Fruit fly (Drosophila melanogaster) whole organism, embryonic: Measurements from ENCODE around the gene hfp.

Experiments used
- Atf6 ChIP-seq: fragments of 200-800 bp; sonication (Bioruptor generic); IDR thresholded peaks from 2 replicates; pipeline ENCODE4 v1.3.6; 2022; ENCODE audit warnings: missing biosample characterization, missing genetic modification characterization
- CG10209 ChIP-seq: fragments of 200-800 bp; sonication (Bioruptor generic); optimal IDR thresholded peaks from 3 replicates; lab custom pipeline; 2017; ENCODE audit warnings: missing biosample characterization, mild to moderate bottlenecking, missing genetic modification characterization, missing genetic modification reagents
- CG10321 ChIP-seq: fragments of 200-800 bp; sonication (Bioruptor generic); IDR thresholded peaks from 2 replicates; pipeline ENCODE4 v1.3.6; 2022; ENCODE audit warnings: missing biosample characterization, missing genetic modification characterization
- CG10979 ChIP-seq: fragments of 200-800 bp; sonication (Bioruptor generic); optimal IDR thresholded peaks from 2 replicates; lab custom pipeline; 2018; ENCODE audit warnings: missing biosample characterization, mild to moderate bottlenecking, missing genetic modification characterization, moderate library complexity
- CG15011 ChIP-seq: fragments of 200-800 bp; sonication (Bioruptor generic); optimal IDR thresholded peaks from 3 replicates; lab custom pipeline; 2018; ENCODE audit warnings: missing biosample characterization, mild to moderate bottlenecking, missing genetic modification characterization
- CG1647 ChIP-seq: fragments of 200-800 bp; sonication (Bioruptor generic); optimal IDR thresholded peaks from 3 replicates; lab custom pipeline; 2016; ENCODE audit warnings: missing biosample characterization, missing genetic modification characterization
- CG17328 ChIP-seq: fragments of 200-800 bp; sonication (Bioruptor generic); IDR thresholded peaks from 2 replicates; pipeline ENCODE4 v1.3.6; 2022; ENCODE audit warnings: missing biosample characterization, missing genetic modification characterization
- CG17612 ChIP-seq: fragments of 200-800 bp; sonication (Bioruptor generic); IDR thresholded peaks from 2 replicates; pipeline ENCODE4 v1.3.6; 2022; ENCODE audit warnings: missing biosample characterization, missing genetic modification characterization
- CG1832 ChIP-seq: fragments of 200-800 bp; sonication (Bioruptor generic); optimal IDR thresholded peaks from 2 replicates; lab custom pipeline; 2017; ENCODE audit warnings: missing biosample characterization, mild to moderate bottlenecking, missing genetic modification characterization, inconsistent platforms
- CG18476 ChIP-seq: fragments of 200-800 bp; sonication (Bioruptor generic); optimal IDR thresholded peaks from 2 replicates; lab custom pipeline; 2016; ENCODE audit warnings: missing biosample characterization, mild to moderate bottlenecking, missing genetic modification characterization
- CG2712 ChIP-seq: fragments of 200-800 bp; optimal IDR thresholded peaks from 3 replicates; lab custom pipeline; 2019; ENCODE audit warnings: missing biosample characterization, mild to moderate bottlenecking, missing genetic modification characterization, moderate library complexity
- CG2875 ChIP-seq: fragments of 200-800 bp; sonication (Bioruptor generic); optimal IDR thresholded peaks from 2 replicates; lab custom pipeline; 2017; ENCODE audit warnings: missing biosample characterization, mild to moderate bottlenecking, missing genetic modification characterization, missing genetic modification reagents
- CG31388 ChIP-seq: fragments of 200-800 bp; sonication (Bioruptor generic); optimal IDR thresholded peaks from 2 replicates; lab custom pipeline; 2016; ENCODE audit warnings: missing biosample characterization, missing genetic modification characterization
- CG34422 ChIP-seq: fragments of 200-800 bp; sonication (Bioruptor generic); IDR thresholded peaks from 3 replicates; pipeline ENCODE4 v1.3.6; 2022; ENCODE audit warnings: missing biosample characterization, missing genetic modification characterization
- CG43689 ChIP-seq: fragments of 200-800 bp; sonication (Bioruptor generic); IDR thresholded peaks from 2 replicates; pipeline ENCODE4 v1.3.6; 2022; ENCODE audit warnings: missing biosample characterization, missing genetic modification characterization
- CG6683 ChIP-seq: fragments of 200-800 bp; sonication (Bioruptor generic); optimal IDR thresholded peaks from 2 replicates; lab custom pipeline; 2017; ENCODE audit warnings: missing biosample characterization, mild to moderate bottlenecking, missing genetic modification characterization, missing genetic modification reagents
- CG7928 ChIP-seq: fragments of 200-800 bp; sonication (Bioruptor generic); optimal IDR thresholded peaks from 2 replicates; lab custom pipeline; 2017; ENCODE audit warnings: missing biosample characterization, mild to moderate bottlenecking, missing genetic modification characterization
- CG9727 ChIP-seq: fragments of 200-800 bp; sonication (Bioruptor generic); optimal IDR thresholded peaks from 3 replicates; lab custom pipeline; 2017; ENCODE audit warnings: missing biosample characterization, mild to moderate bottlenecking, missing genetic modification characterization
- CG9876 ChIP-seq: fragments of 200-800 bp; sonication (Bioruptor generic); optimal IDR thresholded peaks from 2 replicates; lab custom pipeline; 2016; ENCODE audit warnings: missing biosample characterization, missing genetic modification characterization
- D19A ChIP-seq: fragments of 200-800 bp; optimal IDR thresholded peaks from 3 replicates; lab custom pipeline; 2019; ENCODE audit warnings: missing biosample characterization, mild to moderate bottlenecking, missing genetic modification characterization, moderate library complexity
- Dad ChIP-seq: fragments of 200-800 bp; sonication (Bioruptor generic); optimal IDR thresholded peaks from 3 replicates; lab custom pipeline; 2016; ENCODE audit warnings: missing biosample characterization, missing genetic modification characterization
- Dek ChIP-seq: fragments of 200-800 bp; sonication (Bioruptor generic); optimal IDR thresholded peaks from 3 replicates; lab custom pipeline; 2019; ENCODE audit warnings: missing biosample characterization, mild to moderate bottlenecking, missing genetic modification characterization, moderate library complexity
- Dip3 ChIP-seq: fragments of 200-800 bp; sonication (Bioruptor generic); optimal IDR thresholded peaks from 3 replicates; lab custom pipeline; 2016; ENCODE audit warnings: missing biosample characterization, missing genetic modification characterization
- Dll ChIP-seq: fragments of 200-800 bp; sonication (Bioruptor generic); IDR thresholded peaks from 4 replicates; pipeline ENCODE4 v1.3.6; 2022; ENCODE audit warnings: missing biosample characterization, missing genetic modification characterization; ENCODE audit not compliant: partially characterized antibody
- Dp ChIP-seq: fragments of 200-800 bp; sonication (Bioruptor generic); optimal IDR thresholded peaks from 2 replicates; lab custom pipeline; 2018; ENCODE audit warnings: missing biosample characterization, mild to moderate bottlenecking, missing genetic modification characterization, moderate library complexity
- Drgx ChIP-seq: fragments of 200-800 bp; sonication (Bioruptor generic); IDR thresholded peaks from 2 replicates; pipeline ENCODE4 v1.3.6; 2022; ENCODE audit warnings: missing biosample characterization, missing genetic modification characterization
- H2.0 ChIP-seq: fragments of 200-800 bp; sonication (Bioruptor generic); IDR thresholded peaks from 2 replicates; pipeline ENCODE4 v1.3.6; 2022; ENCODE audit warnings: missing biosample characterization, missing genetic modification characterization
- Mad ChIP-seq: fragments of 200-800 bp; sonication (Bioruptor generic); optimal IDR thresholded peaks from 2 replicates; lab custom pipeline; 2016; ENCODE audit warnings: missing biosample characterization, missing genetic modification characterization
- Oli ChIP-seq: fragments of 200-800 bp; sonication (Bioruptor generic); optimal IDR thresholded peaks from 2 replicates; lab custom pipeline; 2018; ENCODE audit warnings: missing biosample characterization, mild to moderate bottlenecking, missing genetic modification characterization, moderate library complexity
- Ptx1 ChIP-seq: fragments of 200-800 bp; sonication (Bioruptor generic); IDR thresholded peaks from 2 replicates; pipeline ENCODE4 v1.3.6; 2022; ENCODE audit warnings: missing biosample characterization, missing genetic modification characterization
- Ravus ChIP-seq: fragments of 200-800 bp; sonication (Bioruptor generic); IDR thresholded peaks from 2 replicates; pipeline ENCODE4 v1.3.6; 2022; ENCODE audit warnings: missing biosample characterization, missing genetic modification characterization
- Side ChIP-seq: fragments of 200-800 bp; sonication (Bioruptor generic); optimal IDR thresholded peaks from 2 replicates; lab custom pipeline; 2016; ENCODE audit warnings: missing biosample characterization, missing genetic modification characterization
- Xrp1 ChIP-seq: fragments of 200-800 bp; sonication (Bioruptor generic); IDR thresholded peaks from 2 replicates; pipeline ENCODE4 v1.3.6; 2022; ENCODE audit warnings: missing biosample characterization, missing genetic modification characterization
- amos ChIP-seq: fragments of 200-800 bp; sonication (Bioruptor generic); IDR thresholded peaks from 2 replicates; pipeline ENCODE4 v1.3.6; 2022; ENCODE audit warnings: missing biosample characterization, missing genetic modification characterization; ENCODE audit not compliant: partially characterized antibody
- bigmax ChIP-seq: fragments of 200-800 bp; sonication (Bioruptor generic); optimal IDR thresholded peaks from 2 replicates; lab custom pipeline; 2018; ENCODE audit warnings: missing biosample characterization, mild to moderate bottlenecking, missing genetic modification characterization
- btn ChIP-seq: fragments of 200-800 bp; sonication (Bioruptor generic); optimal IDR thresholded peaks from 2 replicates; lab custom pipeline; 2016; ENCODE audit warnings: missing biosample characterization, missing genetic modification characterization
- cad ChIP-seq: fragments of >200 bp; optimal IDR thresholded peaks from 2 replicates; lab custom pipeline; 2017; ENCODE audit warnings: missing biosample characterization, missing genetic modification characterization
- cato ChIP-seq: fragments of 200-800 bp; sonication (Bioruptor generic); optimal IDR thresholded peaks from 2 replicates; lab custom pipeline; 2016; ENCODE audit warnings: missing biosample characterization, missing genetic modification characterization, borderline replicate concordance
- chm ChIP-seq: fragments of 200-800 bp; sonication (Bioruptor generic); IDR thresholded peaks from 2 replicates; pipeline ENCODE4 v1.3.6; 2022; ENCODE audit warnings: missing biosample characterization, missing genetic modification characterization
- crc ChIP-seq: fragments of 200-800 bp; sonication (Bioruptor generic); optimal IDR thresholded peaks from 2 replicates; lab custom pipeline; 2016; ENCODE audit warnings: missing biosample characterization, missing genetic modification characterization
- dan ChIP-seq: fragments of 200-800 bp; sonication (Bioruptor generic); IDR thresholded peaks from 2 replicates; pipeline ENCODE4 v1.3.6; 2022; ENCODE audit warnings: missing biosample characterization, missing genetic modification characterization
- h ChIP-seq: fragments of >200 bp; optimal IDR thresholded peaks from 2 replicates; lab custom pipeline; 2017
- kni ChIP-seq: fragments of 200-800 bp; sonication (Bioruptor generic); optimal IDR thresholded peaks from 3 replicates; lab custom pipeline; 2017; ENCODE audit warnings: mild to moderate bottlenecking, missing biosample characterization, missing genetic modification reagents, missing genetic modification characterization
- org-1 ChIP-seq: fragments of 200-800 bp; sonication (Bioruptor generic); optimal IDR thresholded peaks from 2 replicates; lab custom pipeline; 2017; ENCODE audit warnings: missing biosample characterization, missing genetic modification characterization
- pnt ChIP-seq: fragments of 200-800 bp; sonication (Bioruptor generic); optimal IDR thresholded peaks from 3 replicates; lab custom pipeline; 2016; ENCODE audit warnings: missing biosample characterization, missing genetic modification characterization
- pum ChIP-seq: fragments of 200-800 bp; sonication (Bioruptor generic); optimal IDR thresholded peaks from 2 replicates; lab custom pipeline; 2016; ENCODE audit warnings: missing biosample characterization, missing genetic modification characterization
- scrt ChIP-seq: fragments of 200-800 bp; sonication (Bioruptor generic); optimal IDR thresholded peaks from 2 replicates; lab custom pipeline; 2018; ENCODE audit warnings: missing biosample characterization, mild to moderate bottlenecking, missing genetic modification characterization, moderate library complexity
- seq ChIP-seq: fragments of 200-800 bp; sonication (Bioruptor generic); IDR thresholded peaks from 2 replicates; pipeline ENCODE4 v1.3.6; 2022; ENCODE audit warnings: missing biosample characterization, missing genetic modification characterization
- sim ChIP-seq: fragments of 200-800 bp; sonication (Bioruptor generic); IDR thresholded peaks from 2 replicates; pipeline ENCODE4 v1.3.6; 2022; ENCODE audit warnings: missing biosample characterization, missing genetic modification characterization
- sisA ChIP-seq: fragments of 200-800 bp; sonication (Bioruptor generic); IDR thresholded peaks from 2 replicates; pipeline ENCODE4 v1.3.6; 2022; ENCODE audit warnings: missing biosample characterization, missing genetic modification characterization
- tio ChIP-seq: fragments of 200-800 bp; sonication (Bioruptor generic); optimal IDR thresholded peaks from 2 replicates; lab custom pipeline; 2017; ENCODE audit warnings: missing biosample characterization, missing genetic modification characterization, inconsistent platforms
- ttk ChIP-seq: fragments of 200-800 bp; sonication (Bioruptor generic); IDR thresholded peaks from 2 replicates; pipeline ENCODE4 v2.1.2; 2022; ENCODE audit warnings: missing biosample characterization, missing genetic modification characterization
- zf30C ChIP-seq: fragments of 200-800 bp; sonication (Bioruptor generic); optimal IDR thresholded peaks from 3 replicates; lab custom pipeline; 2018; ENCODE audit warnings: missing biosample characterization, mild to moderate bottlenecking, missing genetic modification characterization

The hfp gene

dm6 chr3L:1463547-1463946 lies 38.8 kb downstream of the hfp start, which contains the start of gene rho (continued):
- TF ChIP-seq CG9727 (GFP tag; lab: Kevin White, UChicago) = no peak
- TF ChIP-seq tio (GFP tag; lab: Kevin White, UChicago) = no peak
- TF ChIP-seq CG2712 (tag; lab: Kevin White, UChicago) = peak; percentile 54
- peak; percentile 57; the same call in 1 of the 3 replicates for TF ChIP-seq CG34422
- TF ChIP-seq ttk (GFP tag; lab: Robert Waterston, UW) = 0 out of 2 replicates have a peak, but pooled peaks have one; percentile 20
- no peak for TF ChIP-seq CG31388
- no peak for TF ChIP-seq CG10321 (GFP tag; lab: Robert Waterston, UW)
- TF ChIP-seq CG7928 = no peak
- TF ChIP-seq Mad (GFP tag; lab: Kevin White, UChicago) = no peak
- TF ChIP-seq Dip3 (GFP tag; lab: Kevin White, UChicago) = no peak
- no peak for TF ChIP-seq CG17612 (GFP tag; lab: Robert Waterston, UW)
- no peak for TF ChIP-seq cato (GFP tag; lab: Kevin White, UChicago)
- TF ChIP-seq org-1 = no peak
- no peak for TF ChIP-seq h (lab: Kevin White, UChicago)
- peak; percentile 23 for TF ChIP-seq Dad (GFP tag; lab: Kevin White, UChicago)
- no peak for TF ChIP-seq H2.0
- TF ChIP-seq chm (GFP tag; lab: Robert Waterston, UW) = peak; percentile 85
- 0 out of 2 replicates have a peak, but pooled peaks have one; percentile 22 for TF ChIP-seq Xrp1
- TF ChIP-seq dan (GFP tag; lab: Robert Waterston, UW) = no peak
- peak; percentile 31; the same call in 1 of the 2 replicates for TF ChIP-seq CG17328 (GFP tag; lab: Robert Waterston, UW)
- peak; percentile 46; the same call in 1 of the 2 replicates for TF ChIP-seq amos (GFP tag; lab: Robert Waterston, UW)
- TF ChIP-seq pnt (GFP tag; lab: Kevin White, UChicago) = no peak
- TF ChIP-seq cad (GFP tag; lab: Kevin White, UChicago) = no peak
- peak; percentile 51 for TF ChIP-seq Drgx
- TF ChIP-seq CG1832 = no peak
- TF ChIP-seq CG6683 (GFP tag; lab: Kevin White, UChicago) = no peak
- TF ChIP-seq Atf6 (GFP tag; lab: Robert Waterston, UW) = peak; percentile 52
- no peak for TF ChIP-seq CG15011
- TF ChIP-seq Side (GFP tag; lab: Kevin White, UChicago) = peak; percentile 52
- no peak for TF ChIP-seq Ravus
- TF ChIP-seq CG10209 (GFP tag; lab: Kevin White, UChicago) = no peak
- no peak for TF ChIP-seq Dek
- TF ChIP-seq CG43689 (GFP tag; lab: Robert Waterston, UW) = no peak
- TF ChIP-seq sim (GFP tag; lab: Robert Waterston, UW) = no peak
- no peak for TF ChIP-seq crc (GFP tag; lab: Kevin White, UChicago)
- no peak for TF ChIP-seq scrt (GFP tag; lab: Kevin White, UChicago)
- no peak for TF ChIP-seq CG9876
- no peak for TF ChIP-seq seq (GFP tag; lab: Robert Waterston, UW)
- TF ChIP-seq Oli = no peak
- TF ChIP-seq kni (GFP tag; lab: Kevin White, UChicago) = peak; percentile 45
- no peak for TF ChIP-seq CG2875
- TF ChIP-seq pum (GFP tag; lab: Kevin White, UChicago) = no peak
- no peak for TF ChIP-seq Ptx1 (GFP tag; lab: Robert Waterston, UW)
- no peak for TF ChIP-seq CG1647 (GFP tag; lab: Kevin White, UChicago)
- peak; percentile 5 for TF ChIP-seq CG10979 (tag; lab: Kevin White, UChicago)
- no peak for TF ChIP-seq D19A (tag; lab: Kevin White, UChicago)
- no peak for TF ChIP-seq sisA (GFP tag; lab: Robert Waterston, UW)
- no peak for TF ChIP-seq Dll (GFP tag; lab: Robert Waterston, UW)
- no peak for TF ChIP-seq btn (GFP tag; lab: Kevin White, UChicago)
- TF ChIP-seq bigmax (GFP tag; lab: Kevin White, UChicago) = no peak
- TF ChIP-seq zf30C = peak; percentile 31
- TF ChIP-seq Dp (GFP tag; lab: Kevin White, UChicago) = no peak
- no peak for TF ChIP-seq CG18476 (GFP tag; lab: Kevin White, UChicago)
